Worm (Caenorhabditis elegans): ENCODE results near the gene W02B12.16.

The W02B12.16 gene

DNA sequence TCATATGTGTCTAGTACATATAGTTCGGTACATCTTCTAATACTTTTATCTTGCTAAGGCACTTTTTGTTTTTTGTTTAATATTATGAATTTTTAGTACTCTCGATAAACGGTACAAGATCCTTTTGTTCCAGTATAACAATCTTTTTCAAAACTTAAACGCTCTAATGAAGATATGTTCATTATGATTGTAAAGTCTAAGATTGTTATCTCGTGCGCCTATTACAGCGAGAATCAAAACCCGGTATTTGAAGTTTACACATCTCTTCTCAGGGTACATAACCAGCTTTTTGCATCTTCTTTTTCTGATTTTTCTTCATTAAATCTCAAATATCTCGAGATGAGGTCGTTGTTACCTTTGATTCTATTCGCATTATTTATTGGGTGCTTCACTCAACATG, 11.7 kb upstream of the W02B12.16 start, which contains the start of gene B0334.13:
B0334.13 (plus strand) TSS at position 301 of the 400 bp plus-strand sequence.
- TF ChIP-seq nhr-237 (tag; optimal IDR thresholded peaks at IDR 0.05) (no peak), lsy-2 (tag; optimal IDR thresholded peaks at IDR 0.05) (no peak), egl-27 (tag; optimal IDR thresholded peaks at IDR 0.05) (no peak), lin-39 (tag; optimal IDR thresholded peaks at IDR 0.05) (no peak), nhr-84 (tag; optimal IDR thresholded peaks at IDR 0.05) (no peak), nhr-12 (tag; optimal IDR thresholded peaks at IDR 0.05) (no peak), blmp-1 (tag; optimal IDR thresholded peaks at IDR 0.05) (no peak), lin-15B (tag; optimal IDR thresholded peaks at IDR 0.05) (no peak), F16B12.6 (tag; optimal IDR thresholded peaks at IDR 0.05) (no peak), mef-2 (tag; optimal IDR thresholded peaks at IDR 0.05) (no peak), unc-130 (tag; optimal IDR thresholded peaks at IDR 0.05) (no peak), lir-3 (tag; optimal IDR thresholded peaks at IDR 0.05; ENCODE audit: poor library complexity) (no peak)

DNA sequence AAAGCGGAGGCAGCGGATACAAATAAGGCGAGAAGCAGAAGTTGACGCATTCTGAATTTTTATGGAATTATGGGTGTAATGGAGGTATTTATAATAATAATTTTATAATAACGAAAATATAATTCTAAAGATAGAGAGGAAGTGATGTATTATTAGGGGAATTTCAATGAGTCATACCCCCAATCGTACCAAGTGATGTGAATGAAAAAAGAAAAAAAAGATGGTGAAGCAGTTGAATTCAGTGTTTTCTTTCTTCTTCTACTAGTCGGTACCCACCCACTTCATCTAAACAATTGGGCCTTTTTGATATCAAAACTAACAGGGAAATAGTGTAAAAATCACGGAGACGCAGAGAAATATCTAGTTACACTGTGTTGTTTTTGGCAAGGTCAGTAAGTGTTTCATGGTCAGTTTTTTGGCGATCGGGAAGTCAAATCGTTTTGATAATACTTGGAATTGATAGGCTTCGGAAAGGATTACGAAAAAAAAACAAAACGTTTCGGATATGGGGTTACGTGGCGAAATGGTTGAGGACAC, 10.5 kb upstream of the W02B12.16 start, which contains the start of gene ttr-18:
ttr-18 (minus strand) TSS at position 51 of the 537 bp plus-strand sequence.
- TF ChIP-seq lin-14 (GFP tag; optimal IDR thresholded peaks at IDR 0.05) (peak; percentile 58), nhr-77 (tag; optimal IDR thresholded peaks at IDR 0.05) (no peak), nhr-90 (tag; optimal IDR thresholded peaks at IDR 0.05; ENCODE audit: poor library complexity) (peak; percentile 16), hlh-4 (tag; optimal IDR thresholded peaks at IDR 0.05) (no peak), nhr-85 (tag) (peak; percentile 77), snu-23 (GFP tag; optimal IDR thresholded peaks at IDR 0.05) (peak; percentile 39), grh-1 (GFP tag; IDR thresholded peaks at IDR 0.05) (no peak), nhr-20 (tag; optimal IDR thresholded peaks at IDR 0.05) (peak; percentile 28), blmp-1 (tag; optimal IDR thresholded peaks at IDR 0.05) (peak; percentile 9), elt-3 (tag; optimal IDR thresholded peaks at IDR 0.05) (peak in 1 of 6 experiments; percentile 40)

DNA sequence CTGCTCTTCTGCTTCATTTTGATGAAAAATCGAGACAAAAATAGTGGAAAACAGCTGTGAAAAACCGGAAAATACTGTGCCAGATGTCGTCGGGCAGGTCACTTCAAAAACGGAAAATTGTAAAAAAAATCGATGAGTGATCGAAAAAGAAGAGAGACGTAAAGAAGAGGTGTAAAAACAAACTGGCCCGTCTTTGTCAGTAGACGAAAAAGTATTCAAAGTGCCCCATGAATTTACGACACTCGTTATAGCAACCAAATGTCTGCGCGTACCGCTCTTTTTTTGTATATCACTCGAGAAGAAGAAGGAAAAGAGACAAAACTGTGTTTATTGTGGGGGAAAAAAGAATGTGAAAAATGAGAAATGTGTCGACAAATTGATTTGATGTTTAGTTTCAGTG, 8.9 kb upstream of the W02B12.16 start, which contains the start of gene twk-5:
twk-5 (minus strand) TSS at position 101 of the 400 bp plus-strand sequence.
- TF ChIP-seq vab-15 (tag; optimal IDR thresholded peaks at IDR 0.05) (no peak), skn-1 (tag; optimal IDR thresholded peaks at IDR 0.05) (no peak), jun-1 (tag; optimal IDR thresholded peaks at IDR 0.05) (no peak), pqm-1 (tag; optimal IDR thresholded peaks at IDR 0.05) (no peak), fkh-8 (tag; optimal IDR thresholded peaks at IDR 0.05) (no peak), fkh-10 (GFP tag; optimal IDR thresholded peaks at IDR 0.05) (no peak), sup-37 (GFP tag; optimal IDR thresholded peaks at IDR 0.05) (no peak), fkh-4 (tag; optimal IDR thresholded peaks at IDR 0.05; ENCODE audit: borderline replicate concordance) (no peak), nhr-90 (tag; optimal IDR thresholded peaks at IDR 0.05; ENCODE audit: poor library complexity) (no peak), lsy-2 (tag; optimal IDR thresholded peaks at IDR 0.05) (peak in 1 of 2 experiments; percentile 7), snu-23 (GFP tag; optimal IDR thresholded peaks at IDR 0.05) (peak; percentile 4), lin-14 (GFP tag; optimal IDR thresholded peaks at IDR 0.05) (peak; percentile 17), unc-86 (tag; optimal IDR thresholded peaks at IDR 0.05) (no peak), nhr-85 (tag) (peak; percentile 67), ceh-88 (GFP tag; IDR thresholded peaks at IDR 0.05) (no peak), pag-3 (tag; optimal IDR thresholded peaks at IDR 0.05; ENCODE audit: borderline replicate concordance, insufficient read depth) (no peak), nhr-47 (tag; optimal IDR thresholded peaks at IDR 0.05) (no peak), nhr-77 (tag; optimal IDR thresholded peaks at IDR 0.05) (no peak), sox-4 (tag; optimal IDR thresholded peaks at IDR 0.05) (no peak)

DNA sequence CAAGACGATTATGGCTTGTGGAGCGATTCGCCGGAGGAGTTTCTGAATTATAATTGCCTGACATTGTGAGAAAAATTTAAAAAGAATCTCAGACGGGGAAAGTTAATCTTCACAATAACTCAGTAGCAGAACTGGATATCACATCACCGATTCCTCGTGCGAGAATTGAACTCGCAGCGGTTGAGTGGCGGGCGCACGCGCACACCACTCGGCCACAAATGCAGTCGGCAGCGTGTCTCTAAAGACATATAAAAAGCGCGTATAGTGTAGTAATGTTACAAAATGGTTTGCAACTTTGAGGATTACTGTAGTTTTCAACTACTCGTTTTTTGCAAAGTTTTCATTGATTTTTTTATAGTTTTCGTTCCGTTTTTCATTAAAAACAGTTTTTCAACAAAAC, 8.3 kb upstream of the W02B12.16 start:
- no peak for TF ChIP-seq sup-37 (GFP tag; optimal IDR thresholded peaks at IDR 0.05)
- peak; percentile 76 for TF ChIP-seq nhr-19 (GFP tag; conservative IDR thresholded peaks at IDR 0.05)
- TF ChIP-seq nhr-47 (tag; optimal IDR thresholded peaks at IDR 0.05): peak; percentile 78
- peak; percentile 62 for TF ChIP-seq dsc-1 (tag; optimal IDR thresholded peaks at IDR 0.05)
- TF ChIP-seq nhr-90 (tag; optimal IDR thresholded peaks at IDR 0.05; ENCODE audit: poor library complexity): peak; percentile 74
- TF ChIP-seq nhr-71 (tag; optimal IDR thresholded peaks at IDR 0.05): peak; percentile 80
- peak; percentile 50 for TF ChIP-seq elt-2 (tag; optimal IDR thresholded peaks at IDR 0.05)
- peak; percentile 83 for TF ChIP-seq C16A3.4 (tag; optimal IDR thresholded peaks at IDR 0.05)
- TF ChIP-seq efl-1 (optimal IDR thresholded peaks at IDR 0.05): peak; percentile 54 to 62
- peak; percentile 50 to 96 for TF ChIP-seq efl-1 (GFP tag; optimal IDR thresholded peaks at IDR 0.05 in 1 of 2)
- peak; percentile 69 to 84 for TF ChIP-seq lin-35 (GFP tag; optimal IDR thresholded peaks at IDR 0.05)
- no peak for TF ChIP-seq unc-30 (tag; optimal IDR thresholded peaks at IDR 0.05)
- TF ChIP-seq C04F5.9 (tag; optimal IDR thresholded peaks at IDR 0.05): no peak
- no peak for TF ChIP-seq hlh-17 (GFP tag; optimal IDR thresholded peaks at IDR 0.05; ENCODE audit: borderline replicate concordance)
- peak; percentile 48 for TF ChIP-seq vab-15 (tag; optimal IDR thresholded peaks at IDR 0.05)
- peak; percentile 41 for TF ChIP-seq nhr-77 (tag; optimal IDR thresholded peaks at IDR 0.05)
- TF ChIP-seq unc-130 (tag; optimal IDR thresholded peaks at IDR 0.05): peak; percentile 73
- TF ChIP-seq irx-1 (tag; optimal IDR thresholded peaks at IDR 0.05): peak; percentile 1
